Fruit fly (Drosophila melanogaster) whole organism, adult: ENCODE data around the gene CG1927.

ENCODE experiments used
- CG12768 ChIP-seq: fragments of 200-800 bp; sonication (Bioruptor generic); optimal IDR thresholded peaks from 2 replicates; lab custom pipeline; 2017; ENCODE audit warnings: missing biosample characterization, missing genetic modification characterization, mild to moderate bottlenecking, moderate library complexity, missing genetic modification reagents
- CG1620 ChIP-seq: fragments of 200-800 bp; sonication (Bioruptor generic); optimal IDR thresholded peaks from 2 replicates; lab custom pipeline; 2016; ENCODE audit warnings: missing biosample characterization, missing genetic modification characterization
- Crg-1 ChIP-seq: fragments of 200-800 bp; sonication (Bioruptor generic); optimal IDR thresholded peaks from 2 replicates; lab custom pipeline; 2016; ENCODE audit warnings: missing biosample characterization, missing genetic modification characterization
- toe ChIP-seq: fragments of 200-800 bp; sonication (Bioruptor generic); optimal IDR thresholded peaks from 2 replicates; lab custom pipeline; 2016; ENCODE audit warnings: missing biosample characterization, missing genetic modification characterization

DNA sequence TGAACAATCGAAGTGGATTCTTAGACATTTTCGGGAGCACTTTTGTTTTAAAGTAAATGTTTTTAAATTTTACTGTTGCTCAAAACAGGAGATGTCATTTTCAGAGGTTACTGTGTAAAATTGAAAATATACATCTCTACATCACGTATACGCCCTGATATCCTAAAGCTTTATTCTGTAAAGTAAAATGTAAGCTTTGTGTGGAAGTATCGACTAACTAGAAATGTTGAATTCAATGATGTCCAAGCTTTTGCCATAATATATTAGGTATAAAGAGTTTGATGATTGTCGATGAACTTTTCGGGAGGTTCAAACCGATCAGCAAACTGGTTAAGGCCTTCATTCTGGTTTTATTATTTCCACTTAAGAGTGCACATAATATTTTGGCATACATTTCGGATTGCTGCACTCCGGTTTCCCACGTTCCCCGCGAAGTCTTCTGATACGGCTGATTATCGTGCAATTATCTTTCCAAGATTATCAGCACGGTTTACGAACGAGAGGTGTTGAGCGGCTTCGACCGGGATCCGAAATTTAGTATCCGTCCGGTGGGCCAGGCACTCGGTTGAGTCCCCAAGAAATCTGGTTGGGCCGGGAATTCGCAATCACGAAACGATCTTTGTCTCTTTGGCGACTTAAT lies 1.3 kb upstream of the CG1927 start, which contains the start of the genes CG11815 and acs:
- TF ChIP-seq CG1620 (GFP tag; lab: Kevin White, UChicago): no peak
- TF ChIP-seq CG12768 (GFP tag; lab: Kevin White, UChicago): no peak
- TF ChIP-seq toe (GFP tag; lab: Kevin White, UChicago): no peak
- no peak for TF ChIP-seq Crg-1 (GFP tag; lab: Kevin White, UChicago)
